Worm (Caenorhabditis elegans): Measurements from ENCODE around the gene acp-5.
A peak's percentile ranks its signal among the peaks of the same experiment; 100 is the strongest.

acp-5 gene

ce11 chrX:5854452-5855234, 25.4 kb downstream of the acp-5 start:
- TF ChIP-seq tab-1 (GFP tag; IDR thresholded peaks at IDR 0.05) (no peak), med-1 (GFP tag; optimal IDR thresholded peaks at IDR 0.05; ENCODE audit: insufficient read depth) (no peak), ztf-29 (GFP tag; IDR thresholded peaks at IDR 0.05) (no peak), T22C8.4 (GFP tag; IDR thresholded peaks at IDR 0.05) (0 out of 2 replicates have a peak, but pooled peaks have one; percentile 16), cog-1 (tag; optimal IDR thresholded peaks at IDR 0.05) (no peak), ztf-23 (GFP tag; IDR thresholded peaks at IDR 0.05) (no peak), klf-2 (GFP tag; conservative IDR thresholded peaks at IDR 0.05) (no peak), ref-1 (GFP tag; conservative IDR thresholded peaks at IDR 0.05) (no peak)

ce11 chrX:5859161-5859560, 29.9 kb downstream of the acp-5 start:
- TF ChIP-seq ref-1 (GFP tag; conservative IDR thresholded peaks at IDR 0.05) = no peak
- TF ChIP-seq T22C8.4 (GFP tag; IDR thresholded peaks at IDR 0.05) = no peak
- TF ChIP-seq klf-2 (GFP tag; conservative IDR thresholded peaks at IDR 0.05) = no peak
- no peak for TF ChIP-seq tab-1 (GFP tag; IDR thresholded peaks at IDR 0.05)
- TF ChIP-seq ztf-29 (GFP tag; IDR thresholded peaks at IDR 0.05) = no peak
- TF ChIP-seq cog-1 (tag; optimal IDR thresholded peaks at IDR 0.05) = no peak
- no peak for TF ChIP-seq flt-1 (GFP tag; IDR thresholded peaks at IDR 0.05)
- TF ChIP-seq ztf-23 (GFP tag; IDR thresholded peaks at IDR 0.05) = no peak
- no peak for TF ChIP-seq med-1 (GFP tag; optimal IDR thresholded peaks at IDR 0.05; ENCODE audit: insufficient read depth)

ce11 chrX:5862408-5862807, 33.2 kb downstream of the acp-5 start, which contains the start of gene ctbp-1:
Gene ctbp-1, plus strand, starts transcription at chrX:5862708.
- TF ChIP-seq ref-1 (GFP tag; conservative IDR thresholded peaks at IDR 0.05) (no peak), ztf-23 (GFP tag; IDR thresholded peaks at IDR 0.05) (no peak), ztf-29 (GFP tag; IDR thresholded peaks at IDR 0.05) (no peak), cog-1 (tag; optimal IDR thresholded peaks at IDR 0.05) (no peak), klf-2 (GFP tag; conservative IDR thresholded peaks at IDR 0.05) (no peak), med-1 (GFP tag; optimal IDR thresholded peaks at IDR 0.05; ENCODE audit: insufficient read depth) (no peak), T22C8.4 (GFP tag; IDR thresholded peaks at IDR 0.05) (no peak), tab-1 (GFP tag; IDR thresholded peaks at IDR 0.05) (no peak)

ce11 chrX:5868030-5868429, 38.8 kb downstream of the acp-5 start:
- TF ChIP-seq tab-1 (GFP tag; IDR thresholded peaks at IDR 0.05) (no peak), flt-1 (GFP tag; IDR thresholded peaks at IDR 0.05) (no peak), cog-1 (tag; optimal IDR thresholded peaks at IDR 0.05) (no peak), ztf-23 (GFP tag; IDR thresholded peaks at IDR 0.05) (no peak), ztf-29 (GFP tag; IDR thresholded peaks at IDR 0.05) (no peak), med-1 (GFP tag; optimal IDR thresholded peaks at IDR 0.05; ENCODE audit: insufficient read depth) (no peak), T22C8.4 (GFP tag; IDR thresholded peaks at IDR 0.05) (no peak), ref-1 (GFP tag; conservative IDR thresholded peaks at IDR 0.05) (no peak), klf-2 (GFP tag; conservative IDR thresholded peaks at IDR 0.05) (no peak)

ce11 chrX:5869603-5870002, 40.4 kb downstream of the acp-5 start:
- TF ChIP-seq klf-2 (GFP tag; conservative IDR thresholded peaks at IDR 0.05) (no peak), ztf-23 (GFP tag; IDR thresholded peaks at IDR 0.05) (no peak), T22C8.4 (GFP tag; IDR thresholded peaks at IDR 0.05) (no peak), ztf-29 (GFP tag; IDR thresholded peaks at IDR 0.05) (no peak), cog-1 (tag; optimal IDR thresholded peaks at IDR 0.05) (no peak), flt-1 (GFP tag; IDR thresholded peaks at IDR 0.05) (no peak), tab-1 (GFP tag; IDR thresholded peaks at IDR 0.05) (no peak), ref-1 (GFP tag; conservative IDR thresholded peaks at IDR 0.05) (no peak), med-1 (GFP tag; optimal IDR thresholded peaks at IDR 0.05; ENCODE audit: insufficient read depth) (no peak)

ce11 chrX:5872153-5872552, 42.9 kb downstream of the acp-5 start:
- TF ChIP-seq ref-1 (GFP tag; conservative IDR thresholded peaks at IDR 0.05) (no peak), flt-1 (GFP tag; IDR thresholded peaks at IDR 0.05) (no peak), cog-1 (tag; optimal IDR thresholded peaks at IDR 0.05) (no peak), ztf-29 (GFP tag; IDR thresholded peaks at IDR 0.05) (no peak), tab-1 (GFP tag; IDR thresholded peaks at IDR 0.05) (no peak), ztf-23 (GFP tag; IDR thresholded peaks at IDR 0.05) (no peak), klf-2 (GFP tag; conservative IDR thresholded peaks at IDR 0.05) (no peak), med-1 (GFP tag; optimal IDR thresholded peaks at IDR 0.05; ENCODE audit: insufficient read depth) (no peak), T22C8.4 (GFP tag; IDR thresholded peaks at IDR 0.05) (no peak)

ce11 chrX:5875567-5875966, 46.3 kb downstream of the acp-5 start, which contains the start of gene F49E10.4:
Gene F49E10.4, plus strand, starts transcription at chrX:5875867.
- TF ChIP-seq ztf-29 (GFP tag; IDR thresholded peaks at IDR 0.05) = no peak
- no peak for TF ChIP-seq tab-1 (GFP tag; IDR thresholded peaks at IDR 0.05)
- no peak for TF ChIP-seq ztf-23 (GFP tag; IDR thresholded peaks at IDR 0.05)
- no peak for TF ChIP-seq flt-1 (GFP tag; IDR thresholded peaks at IDR 0.05)
- TF ChIP-seq ref-1 (GFP tag; conservative IDR thresholded peaks at IDR 0.05) = no peak
- TF ChIP-seq T22C8.4 (GFP tag; IDR thresholded peaks at IDR 0.05) = no peak
- TF ChIP-seq med-1 (GFP tag; optimal IDR thresholded peaks at IDR 0.05; ENCODE audit: insufficient read depth) = no peak

ce11 chrX:5877039-5877438, 47.8 kb downstream of the acp-5 start:
- TF ChIP-seq med-1 (GFP tag; optimal IDR thresholded peaks at IDR 0.05; ENCODE audit: insufficient read depth) = no peak
- no peak for TF ChIP-seq cog-1 (tag; optimal IDR thresholded peaks at IDR 0.05)
- TF ChIP-seq flt-1 (GFP tag; IDR thresholded peaks at IDR 0.05) = no peak
- TF ChIP-seq ztf-23 (GFP tag; IDR thresholded peaks at IDR 0.05) = no peak
- TF ChIP-seq T22C8.4 (GFP tag; IDR thresholded peaks at IDR 0.05) = no peak
- no peak for TF ChIP-seq ref-1 (GFP tag; conservative IDR thresholded peaks at IDR 0.05)
- TF ChIP-seq tab-1 (GFP tag; IDR thresholded peaks at IDR 0.05) = no peak
- no peak for TF ChIP-seq klf-2 (GFP tag; conservative IDR thresholded peaks at IDR 0.05)
- no peak for TF ChIP-seq ztf-29 (GFP tag; IDR thresholded peaks at IDR 0.05)
